Worm (Caenorhabditis elegans) whole organism, young adult: ENCODE data around the gene daao-1.

Source experiments
- B0035.1 ChIP-seq: sonication (generic microtip); optimal IDR thresholded peaks from 2 replicates; lab custom pipeline; 2016; ENCODE audit warnings: missing genetic modification characterization, mild to moderate bottlenecking, missing compliant biosample characterization, missing genotype, missing genetic modification reagents
- B0336.3 ChIP-seq: fragments of 200-800 bp; sonication (Bioruptor generic); IDR thresholded peaks from 2 replicates; pipeline ENCODE4 v1.3.6; 2022; ENCODE audit warnings: missing genetic modification characterization, missing compliant biosample characterization
- F49E8.2 ChIP-seq: sonication (generic microtip); optimal IDR thresholded peaks from 3 replicates; lab custom pipeline; 2017; ENCODE audit warnings: missing genetic modification characterization, mild to moderate bottlenecking, missing compliant biosample characterization, antibody characterized with exemption, moderate library complexity; ENCODE audit not compliant: insufficient read depth
- F57A8.1 ChIP-seq: fragments of 200-800 bp; sonication (Bioruptor generic); optimal IDR thresholded peaks from 2 replicates; lab custom pipeline; 2018; ENCODE audit warnings: mild to moderate bottlenecking, missing genetic modification characterization, moderate library complexity, missing compliant biosample characterization
- F57C9.4 ChIP-seq: sonication (generic microtip); optimal IDR thresholded peaks from 2 replicates; lab custom pipeline; 2017; ENCODE audit warnings: mild to moderate bottlenecking, missing genetic modification characterization, missing compliant biosample characterization
- T26A5.8 ChIP-seq: sonication (generic microtip); optimal IDR thresholded peaks from 2 replicates; lab custom pipeline; 2016; ENCODE audit warnings: missing genetic modification characterization, missing compliant biosample characterization
- Y53G8AR.9 ChIP-seq: fragments of 200-800 bp; sonication (Bioruptor generic); conservative IDR thresholded peaks from 2 replicates; pipeline ENCODE4 v1.3.6; 2022; ENCODE audit warnings: missing genetic modification reagents, missing genetic modification characterization, missing compliant biosample characterization
- Y67H2A.10 ChIP-seq: fragments of 200-800 bp; sonication (Bioruptor generic); conservative IDR thresholded peaks from 2 replicates; pipeline ENCODE4 v1.3.6; 2022; ENCODE audit warnings: missing genetic modification reagents, missing genetic modification characterization, missing compliant biosample characterization
- ama-1 ChIP-seq, 3 experiments: fragments of 150-350 bp in 1 of 3; sonication (generic microtip) in 2 of 3; optimal IDR thresholded peaks; 2 replicates each; lab custom pipeline; 2014 to 2018; ENCODE audit warnings: missing biosample characterization in 2 of 3, missing genetic modification characterization in 2 of 3, missing genetic modification reagents in 2 of 3
- attf-3 ChIP-seq: fragments of 200-800 bp; sonication (Bioruptor generic); conservative IDR thresholded peaks from 2 replicates; pipeline ENCODE4 v1.3.6; 2022; ENCODE audit warnings: missing genetic modification reagents, missing genetic modification characterization, missing compliant biosample characterization
- attf-5 ChIP-seq: fragments of 200-800 bp; sonication (Bioruptor generic); optimal IDR thresholded peaks from 2 replicates; lab custom pipeline; 2018; ENCODE audit warnings: mild to moderate bottlenecking, missing genetic modification characterization, missing compliant biosample characterization
- ccch-3 ChIP-seq: fragments of 200-800 bp; sonication (Bioruptor generic); optimal IDR thresholded peaks from 2 replicates; lab custom pipeline; 2018; ENCODE audit warnings: mild to moderate bottlenecking, missing genetic modification characterization, missing compliant biosample characterization
- ceh-27 ChIP-seq: fragments of 200-800 bp; sonication (Bioruptor generic); optimal IDR thresholded peaks from 2 replicates; lab custom pipeline; 2018; ENCODE audit warnings: mild to moderate bottlenecking, missing genetic modification characterization, moderate library complexity, missing compliant biosample characterization
- ceh-40 ChIP-seq: fragments of 200-800 bp; sonication (Bioruptor generic); IDR thresholded peaks from 2 replicates; pipeline ENCODE4 v1.3.6; 2022; ENCODE audit warnings: missing genetic modification characterization, missing compliant biosample characterization
- chd-7 ChIP-seq: sonication (generic microtip); optimal IDR thresholded peaks from 2 replicates; lab custom pipeline; 2016; ENCODE audit warnings: mild to moderate bottlenecking, missing genetic modification characterization, moderate library complexity, missing compliant biosample characterization
- die-1 ChIP-seq: sonication (generic microtip); optimal IDR thresholded peaks from 2 replicates; lab custom pipeline; 2016; ENCODE audit warnings: missing genotype, mild to moderate bottlenecking, missing genetic modification characterization, missing compliant biosample characterization
- dpff-1 ChIP-seq: sonication (generic microtip); optimal IDR thresholded peaks from 2 replicates; lab custom pipeline; 2017; ENCODE audit warnings: mild to moderate bottlenecking, missing genetic modification characterization, missing compliant biosample characterization
- egl-18 ChIP-seq: fragments of 200-800 bp; sonication (Bioruptor generic); IDR thresholded peaks from 2 replicates; pipeline ENCODE4 v1.3.6; 2022; ENCODE audit warnings: missing genetic modification reagents, missing genetic modification characterization, missing compliant biosample characterization
- him-1 ChIP-seq: sonication (generic microtip); optimal IDR thresholded peaks from 2 replicates; lab custom pipeline; 2016; ENCODE audit warnings: missing genotype, missing genetic modification reagents, missing genetic modification characterization, missing compliant biosample characterization
- hmg-20 ChIP-seq: fragments of 200-800 bp; sonication (Bioruptor generic); IDR thresholded peaks from 2 replicates; pipeline ENCODE4 v1.3.6; 2022; ENCODE audit warnings: missing genetic modification reagents, missing genetic modification characterization, missing compliant biosample characterization
- lag-1 ChIP-seq: fragments of 200-800 bp; sonication (Bioruptor generic); IDR thresholded peaks from 2 replicates; pipeline ENCODE4 v1.3.6; 2022; ENCODE audit warnings: missing genetic modification reagents, missing genetic modification characterization, missing compliant biosample characterization
- let-526 ChIP-seq: fragments of 200-800 bp; sonication (Bioruptor generic); IDR thresholded peaks from 2 replicates; pipeline ENCODE4 v1.3.6; 2022; ENCODE audit warnings: missing genetic modification reagents, missing genetic modification characterization, missing compliant biosample characterization
- let-607 ChIP-seq, 2 experiments: fragments of 200-800 bp in 1 of 2; sonication (Bioruptor generic) in 1 of 2; sonication (generic microtip) in 1 of 2; optimal IDR thresholded peaks; 2 replicates each; lab custom pipeline; 2016 to 2018; ENCODE audit warnings: mild to moderate bottlenecking in 2 of 2, missing compliant biosample characterization in 2 of 2, missing genetic modification characterization in 2 of 2, moderate library complexity in 2 of 2, missing genotype in 1 of 2
- lin-26 ChIP-seq: fragments of 200-800 bp; sonication (Bioruptor generic); IDR thresholded peaks from 2 replicates; pipeline ENCODE4 v1.3.6; 2022; ENCODE audit warnings: missing genetic modification reagents, missing genetic modification characterization, missing compliant biosample characterization
- lin-40 ChIP-seq: sonication (generic microtip); optimal IDR thresholded peaks from 2 replicates; lab custom pipeline; 2016; ENCODE audit warnings: missing genetic modification characterization, mild to moderate bottlenecking, missing compliant biosample characterization, missing genotype, missing genetic modification reagents
- lin-54 ChIP-seq: fragments of 200-800 bp; sonication (Bioruptor generic); optimal IDR thresholded peaks from 2 replicates; lab custom pipeline; 2018; ENCODE audit warnings: mild to moderate bottlenecking, missing genetic modification characterization, missing compliant biosample characterization
- madf-6 ChIP-seq: fragments of 200-800 bp; sonication (Bioruptor generic); IDR thresholded peaks from 2 replicates; pipeline ENCODE4 v1.3.6; 2022; ENCODE audit warnings: missing genetic modification reagents, missing genetic modification characterization, missing compliant biosample characterization
- mel-28 ChIP-seq: sonication (generic microtip); optimal IDR thresholded peaks from 2 replicates; lab custom pipeline; 2016; ENCODE audit warnings: borderline replicate concordance, mild to moderate bottlenecking, missing genetic modification characterization, missing compliant biosample characterization
- mxl-1 ChIP-seq: sonication (generic microtip); optimal IDR thresholded peaks from 2 replicates; lab custom pipeline; 2016; ENCODE audit warnings: missing genetic modification characterization, missing compliant biosample characterization
- nfya-1 ChIP-seq: sonication (generic microtip); optimal IDR thresholded peaks from 2 replicates; lab custom pipeline; 2017; ENCODE audit warnings: antibody characterized with exemption, missing compliant biosample characterization, missing genetic modification characterization, borderline replicate concordance; ENCODE audit not compliant: insufficient read depth
- nfya-2 ChIP-seq: fragments of 200-800 bp; sonication (Bioruptor generic); IDR thresholded peaks from 2 replicates; pipeline ENCODE4 v1.3.6; 2022; ENCODE audit warnings: missing genetic modification reagents, missing genetic modification characterization, missing compliant biosample characterization
- nfyb-1 ChIP-seq: fragments of 200-800 bp; sonication (Bioruptor generic); IDR thresholded peaks from 2 replicates; pipeline ENCODE4 v1.3.6; 2022; ENCODE audit warnings: missing genetic modification reagents, missing genetic modification characterization, missing compliant biosample characterization
- nhr-120 ChIP-seq: fragments of 200-800 bp; sonication (Bioruptor generic); IDR thresholded peaks from 2 replicates; pipeline ENCODE4 v1.3.6; 2022; ENCODE audit warnings: missing genetic modification characterization, missing compliant biosample characterization
- nhr-27 ChIP-seq: fragments of 200-800 bp; sonication (Bioruptor generic); optimal IDR thresholded peaks from 2 replicates; lab custom pipeline; 2018; ENCODE audit warnings: mild to moderate bottlenecking, missing genetic modification characterization, moderate library complexity, missing compliant biosample characterization
- pha-4 ChIP-seq: fragments of 150-350 bp; sonication (generic microtip); optimal IDR thresholded peaks from 2 replicates; lab custom pipeline; 2014; ENCODE audit warnings: missing biosample characterization, missing genetic modification reagents, missing genetic modification characterization
- rcor-1 ChIP-seq: fragments of 200-800 bp; sonication (Bioruptor generic); IDR thresholded peaks from 2 replicates; pipeline ENCODE4 v1.3.6; 2022; ENCODE audit warnings: missing genetic modification reagents, missing genetic modification characterization, missing compliant biosample characterization
- repo-1 ChIP-seq: sonication (generic microtip); optimal IDR thresholded peaks from 2 replicates; lab custom pipeline; 2017; ENCODE audit warnings: mild to moderate bottlenecking, missing genetic modification characterization, missing compliant biosample characterization
- tlf-1 ChIP-seq: fragments of 200-800 bp; sonication (Bioruptor generic); optimal IDR thresholded peaks from 2 replicates; lab custom pipeline; 2018; ENCODE audit warnings: mild to moderate bottlenecking, missing genetic modification characterization, missing compliant biosample characterization
- unc-130 ChIP-seq: sonication (generic microtip); optimal IDR thresholded peaks from 2 replicates; lab custom pipeline; 2016; ENCODE audit warnings: missing genetic modification reagents, missing genetic modification characterization, missing compliant biosample characterization
- xnd-1 ChIP-seq: sonication (generic microtip); optimal IDR thresholded peaks from 2 replicates; lab custom pipeline; 2016; ENCODE audit warnings: missing genotype, missing genetic modification reagents, missing genetic modification characterization, missing compliant biosample characterization
- zim-3 ChIP-seq: sonication (generic microtip); optimal IDR thresholded peaks from 2 replicates; lab custom pipeline; 2017; ENCODE audit warnings: mild to moderate bottlenecking, missing genetic modification characterization, moderate library complexity, missing compliant biosample characterization
- ztf-22 ChIP-seq: fragments of 200-800 bp; sonication (Bioruptor generic); optimal IDR thresholded peaks from 2 replicates; lab custom pipeline; 2018; ENCODE audit warnings: mild to moderate bottlenecking, missing genetic modification characterization, moderate library complexity, missing compliant biosample characterization
- ztf-25 ChIP-seq: fragments of 200-800 bp; sonication (Bioruptor generic); IDR thresholded peaks from 2 replicates; pipeline ENCODE4 v1.3.6; 2022; ENCODE audit warnings: missing genetic modification reagents, missing genetic modification characterization, missing compliant biosample characterization

Gene daao-1

ce11 chrIV:2642054-2642453 lies 28.1 kb downstream of the daao-1 start:
- TF ChIP-seq attf-3 (GFP tag; lab: Robert Waterston, UW) = peak; percentile 77
- TF ChIP-seq unc-130 (GFP tag; lab: Kevin White, UChicago) = no peak
- peak; percentile 43; the same call in 1 of the 2 replicates for TF ChIP-seq madf-6 (GFP tag; lab: Robert Waterston, UW)
- TF ChIP-seq lin-54 (GFP tag; lab: Kevin White, UChicago) = peak; percentile 41
- no peak for TF ChIP-seq nhr-120 (GFP tag; lab: Robert Waterston, UW)
- no peak for TF ChIP-seq T26A5.8 (tag; lab: Kevin White, UChicago)
- TF ChIP-seq let-526 (GFP tag; lab: Robert Waterston, UW) = no peak
- no peak for TF ChIP-seq F57C9.4 (tag; lab: Kevin White, UChicago)
- no peak for TF ChIP-seq ama-1 (optimal IDR thresholded peaks at IDR 0.05; lab: Kevin White, UChicago)
- TF ChIP-seq ama-1 (GFP tag; optimal IDR thresholded peaks at IDR 0.05; lab: Kevin White, UChicago) = no peak
- no peak for TF ChIP-seq ceh-27
- no peak for TF ChIP-seq egl-18 (GFP tag; lab: Robert Waterston, UW)
- TF ChIP-seq nfya-1 (tag; lab: Kevin White, UChicago) = no peak
- TF ChIP-seq F57A8.1 (GFP tag; lab: Kevin White, UChicago) = no peak

ce11 chrIV:2642673-2643072 lies 28.7 kb downstream of the daao-1 start, which contains the start of gene ric-8:
TSS of gene ric-8 (plus strand) at chrIV:2642973.
- TF ChIP-seq B0336.3 (no peak), tlf-1 (GFP tag; lab: Kevin White, UChicago) (no peak), F49E8.2 (tag; lab: Kevin White, UChicago) (no peak), nfyb-1 (no peak), rcor-1 (no peak), attf-3 (GFP tag; lab: Robert Waterston, UW) (0 out of 2 replicates have a peak, but pooled peaks have one; percentile 23), repo-1 (tag; lab: Kevin White, UChicago) (no peak), F57C9.4 (tag; lab: Kevin White, UChicago) (no peak)
- TF ChIP-seq, all 124 proteins: peak for 1

DNA sequence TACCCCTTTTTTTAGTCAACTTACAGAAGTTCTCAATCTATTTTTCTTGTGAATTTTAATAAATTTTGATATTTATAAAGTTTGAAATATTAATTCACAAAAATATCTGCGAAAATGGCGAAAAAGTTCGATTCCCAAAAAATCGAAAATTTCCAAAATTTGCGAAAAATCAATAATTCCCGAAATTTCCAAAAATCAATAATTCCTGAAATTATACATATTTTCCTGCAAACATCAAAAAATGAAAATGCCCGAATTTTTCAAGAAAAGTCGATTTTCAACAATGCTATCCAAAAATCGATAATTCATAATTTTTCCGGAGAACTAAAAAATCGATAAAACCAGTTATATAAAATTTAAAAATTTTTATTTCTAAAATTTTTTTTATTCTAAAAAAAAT lies 36.0 kb downstream of the daao-1 start:
- no peak for TF ChIP-seq die-1 (tag; lab: Kevin White, UChicago)
- peak; percentile 17 for TF ChIP-seq him-1

ce11 chrIV:2654965-2655364 lies 41.0 kb downstream of the daao-1 start:
- no peak for TF ChIP-seq mxl-1
- no peak for TF ChIP-seq die-1 (tag; lab: Kevin White, UChicago)
- TF ChIP-seq dpff-1 (tag; lab: Kevin White, UChicago) = no peak
- no peak for TF ChIP-seq nfya-2 (GFP tag; lab: Robert Waterston, UW)
- no peak for TF ChIP-seq lag-1 (GFP tag; lab: Robert Waterston, UW)
- no peak for TF ChIP-seq nhr-27 (tag; lab: Kevin White, UChicago)
- no peak for TF ChIP-seq T26A5.8 (tag; lab: Kevin White, UChicago)
- TF ChIP-seq pha-4 (tag; lab: Kevin White, UChicago) = no peak
- TF ChIP-seq Y67H2A.10 = no peak
- no peak for TF ChIP-seq F57A8.1 (GFP tag; lab: Kevin White, UChicago)
- peak; percentile 38 for TF ChIP-seq zim-3
- peak; percentile 56; the same call in 1 of the 2 replicates for TF ChIP-seq Y53G8AR.9
- peak; percentile 37 for TF ChIP-seq xnd-1 (tag; lab: Kevin White, UChicago)
- TF ChIP-seq chd-7 (tag; lab: Kevin White, UChicago) = no peak
- TF ChIP-seq let-607 (tag; optimal IDR thresholded peaks at IDR 0.05; lab: Kevin White, UChicago) = no peak
- TF ChIP-seq ccch-3 (GFP tag; lab: Kevin White, UChicago) = no peak
- TF ChIP-seq ztf-25 (GFP tag; lab: Robert Waterston, UW) = no peak
- TF ChIP-seq ztf-22 (GFP tag; lab: Kevin White, UChicago) = no peak
- no peak for TF ChIP-seq B0035.1 (tag; lab: Kevin White, UChicago)
- no peak for TF ChIP-seq lin-40 (tag; lab: Kevin White, UChicago)
- TF ChIP-seq attf-5 (GFP tag; lab: Kevin White, UChicago) = no peak
- no peak for TF ChIP-seq hmg-20
- TF ChIP-seq mel-28 = no peak
- TF ChIP-seq B0336.3 = 0 out of 2 replicates have a peak, but pooled peaks have one; percentile 43
- no peak for TF ChIP-seq ceh-40 (GFP tag; lab: Robert Waterston, UW)
- TF ChIP-seq lin-26 (GFP tag; lab: Robert Waterston, UW) = peak; percentile 68; the same call in 1 of the 2 replicates
